Worm (Caenorhabditis elegans) whole organism, L2 larva: ENCODE results near the gene F36H12.17.

Experiments
- F13H6.1 ChIP-seq: sonication (generic microtip); optimal IDR thresholded peaks from 2 replicates; lab custom pipeline; 2016; ENCODE audit warnings: missing genetic modification characterization, missing compliant biosample characterization
- ama-1 ChIP-seq: fragments of 150-350 bp; optimal IDR thresholded peaks from 2 replicates; lab custom pipeline; 2018; ENCODE audit warnings: inconsistent platforms
- dmd-4 ChIP-seq: sonication (generic microtip); optimal IDR thresholded peaks from 2 replicates; lab custom pipeline; 2017; ENCODE audit warnings: missing biosample characterization, missing genetic modification characterization
- nhr-10 ChIP-seq: sonication (generic microtip); optimal IDR thresholded peaks from 2 replicates; lab custom pipeline; 2017; ENCODE audit warnings: missing biosample characterization, missing genetic modification characterization
- nhr-11 ChIP-seq: fragments of 150-350 bp; optimal IDR thresholded peaks from 2 replicates; lab custom pipeline; 2014; ENCODE audit warnings: missing biosample characterization, missing genetic modification characterization
- nhr-77 ChIP-seq: fragments of 150-350 bp; optimal IDR thresholded peaks from 2 replicates; lab custom pipeline; 2014; ENCODE audit warnings: missing biosample characterization, missing genetic modification characterization

ce11 chrIV:5272518-5272917, 5.1 kb downstream of the F36H12.17 start, which contains the start of gene F36H12.3:
- TF ChIP-seq F13H6.1 = no peak
- no peak for TF ChIP-seq nhr-10 (tag; lab: Kevin White, UChicago)
- no peak for TF ChIP-seq nhr-11 (tag; lab: Kevin White, UChicago)
- no peak for TF ChIP-seq nhr-77 (tag; lab: Kevin White, UChicago)
- no peak for TF ChIP-seq dmd-4 (tag; lab: Kevin White, UChicago)
- TF ChIP-seq ama-1 (lab: Kevin White, UChicago) = no peak
